Fruit fly (Drosophila melanogaster) whole organism, embryonic: ENCODE results near the gene CG11975.

Source experiments
- CG1024 ChIP-seq: fragments of 200-800 bp; sonication (Bioruptor generic); IDR thresholded peaks from 2 replicates; pipeline ENCODE4 v1.3.6; 2022; ENCODE audit warnings: missing biosample characterization, missing genetic modification characterization
- CG10267 ChIP-seq: fragments of 200-800 bp; sonication (Bioruptor generic); optimal IDR thresholded peaks from 2 replicates; lab custom pipeline; 2018; ENCODE audit warnings: missing biosample characterization, mild to moderate bottlenecking, missing genetic modification characterization, moderate library complexity
- CG11247 ChIP-seq: fragments of 200-800 bp; sonication (Bioruptor generic); IDR thresholded peaks from 2 replicates; pipeline ENCODE4 v1.3.6; 2022; ENCODE audit warnings: missing biosample characterization, missing genetic modification characterization
- CG12071 ChIP-seq: fragments of 200-800 bp; sonication (Bioruptor generic); optimal IDR thresholded peaks from 3 replicates; lab custom pipeline; 2018; ENCODE audit warnings: missing biosample characterization, mild to moderate bottlenecking, missing genetic modification characterization
- CG12299 ChIP-seq: fragments of 200-800 bp; sonication (Bioruptor generic); optimal IDR thresholded peaks from 2 replicates; lab custom pipeline; 2018; ENCODE audit warnings: missing biosample characterization, mild to moderate bottlenecking, missing genetic modification characterization
- CG1603 ChIP-seq: fragments of 200-800 bp; sonication (Bioruptor generic); optimal IDR thresholded peaks from 2 replicates; lab custom pipeline; 2019; ENCODE audit warnings: missing biosample characterization, mild to moderate bottlenecking, missing genetic modification characterization, moderate library complexity
- CG17359 ChIP-seq: fragments of 200-800 bp; sonication (Bioruptor generic); optimal IDR thresholded peaks from 3 replicates; lab custom pipeline; 2018; ENCODE audit warnings: missing biosample characterization, mild to moderate bottlenecking, missing genetic modification characterization, moderate library complexity
- CG17385 ChIP-seq: fragments of 200-800 bp; sonication (Bioruptor generic); optimal IDR thresholded peaks from 3 replicates; lab custom pipeline; 2018; ENCODE audit warnings: missing biosample characterization, mild to moderate bottlenecking, missing genetic modification characterization
- CG2712 ChIP-seq: fragments of 200-800 bp; optimal IDR thresholded peaks from 3 replicates; lab custom pipeline; 2019; ENCODE audit warnings: missing biosample characterization, mild to moderate bottlenecking, missing genetic modification characterization, moderate library complexity
- CG31441 ChIP-seq: fragments of 200-800 bp; sonication (Bioruptor generic); IDR thresholded peaks from 2 replicates; pipeline ENCODE4 v1.3.6; 2022; ENCODE audit warnings: missing biosample characterization, missing genetic modification characterization
- CG3726 ChIP-seq: fragments of 200-800 bp; sonication (Bioruptor generic); IDR thresholded peaks from 3 replicates; pipeline ENCODE4, ENCODE4 v1.3.6; 2022; ENCODE audit warnings: missing biosample characterization, missing genetic modification characterization
- CG6175 ChIP-seq: fragments of 200-800 bp; sonication (Bioruptor generic); IDR thresholded peaks from 3 replicates; pipeline ENCODE4 v1.3.6; 2022; ENCODE audit warnings: missing biosample characterization, missing genetic modification characterization
- CG6765 ChIP-seq: fragments of 200-800 bp; sonication (Bioruptor generic); optimal IDR thresholded peaks from 3 replicates; lab custom pipeline; 2017; ENCODE audit warnings: missing biosample characterization, mild to moderate bottlenecking, missing genetic modification characterization
- CG8478 ChIP-seq: fragments of >200 bp; optimal IDR thresholded peaks from 2 replicates; lab custom pipeline; 2018
- CG9437 ChIP-seq: fragments of 200-800 bp; sonication (Bioruptor generic); optimal IDR thresholded peaks from 2 replicates; lab custom pipeline; 2018; ENCODE audit warnings: missing biosample characterization, mild to moderate bottlenecking, missing genetic modification characterization
- D19B ChIP-seq: fragments of 200-800 bp; sonication (Bioruptor generic); optimal IDR thresholded peaks from 2 replicates; lab custom pipeline; 2017; ENCODE audit warnings: missing biosample characterization, mild to moderate bottlenecking, missing genetic modification characterization
- Dek ChIP-seq: fragments of 200-800 bp; sonication (Bioruptor generic); optimal IDR thresholded peaks from 3 replicates; lab custom pipeline; 2019; ENCODE audit warnings: missing biosample characterization, mild to moderate bottlenecking, missing genetic modification characterization, moderate library complexity
- Doc3 ChIP-seq: fragments of 200-800 bp; sonication (Bioruptor generic); IDR thresholded peaks from 3 replicates; pipeline ENCODE4 v1.3.6; 2022; ENCODE audit warnings: missing biosample characterization, missing genetic modification characterization; ENCODE audit not compliant: partially characterized antibody
- Fer2 ChIP-seq: fragments of 200-800 bp; sonication (Bioruptor generic); optimal IDR thresholded peaks from 2 replicates; lab custom pipeline; 2018; ENCODE audit warnings: missing biosample characterization, mild to moderate bottlenecking, missing genetic modification characterization, moderate library complexity
- HHEX ChIP-seq: fragments of 200-800 bp; sonication (Bioruptor generic); optimal IDR thresholded peaks from 3 replicates; lab custom pipeline; 2017; ENCODE audit warnings: missing biosample characterization, mild to moderate bottlenecking, missing genetic modification characterization, missing genetic modification reagents
- HmgD ChIP-seq: fragments of 200-800 bp; sonication (Bioruptor generic); optimal IDR thresholded peaks from 3 replicates; lab custom pipeline; 2016; ENCODE audit warnings: missing biosample characterization, missing genetic modification characterization
- Med ChIP-seq: fragments of 200-800 bp; sonication (Bioruptor generic); peaks from one replicate; lab custom pipeline; 2016; ENCODE audit warnings: missing biosample characterization, missing genetic modification characterization, mild to moderate bottlenecking, inconsistent platforms, moderate library complexity
- Meics ChIP-seq: fragments of 200-800 bp; sonication (Bioruptor generic); optimal IDR thresholded peaks from 2 replicates; lab custom pipeline; 2017; ENCODE audit warnings: missing biosample characterization, mild to moderate bottlenecking, missing genetic modification characterization
- Mrtf ChIP-seq: fragments of 200-800 bp; sonication (Bioruptor generic); IDR thresholded peaks from 3 replicates; pipeline ENCODE4 v1.3.6; 2022; ENCODE audit warnings: missing biosample characterization, missing genetic modification characterization
- Nf-YC ChIP-seq: fragments of 200-800 bp; optimal IDR thresholded peaks from 3 replicates; lab custom pipeline; 2019; ENCODE audit warnings: missing biosample characterization, mild to moderate bottlenecking, missing genetic modification characterization, moderate library complexity
- Oli ChIP-seq: fragments of 200-800 bp; sonication (Bioruptor generic); optimal IDR thresholded peaks from 2 replicates; lab custom pipeline; 2018; ENCODE audit warnings: missing biosample characterization, mild to moderate bottlenecking, missing genetic modification characterization, moderate library complexity
- Xrp1 ChIP-seq: fragments of 200-800 bp; sonication (Bioruptor generic); IDR thresholded peaks from 2 replicates; pipeline ENCODE4 v1.3.6; 2022; ENCODE audit warnings: missing biosample characterization, missing genetic modification characterization
- aop ChIP-seq: fragments of 200-800 bp; sonication (Bioruptor generic); IDR thresholded peaks from 2 replicates; pipeline ENCODE4 v1.3.6; 2022; ENCODE audit warnings: missing biosample characterization, missing genetic modification characterization
- ara ChIP-seq: fragments of 200-800 bp; sonication (Bioruptor generic); IDR thresholded peaks from 2 replicates; pipeline ENCODE4 v1.3.6; 2022; ENCODE audit warnings: missing biosample characterization, missing genetic modification characterization
- bcd ChIP-seq: fragments of 200-800 bp; sonication (Bioruptor generic); optimal IDR thresholded peaks from 2 replicates; lab custom pipeline; 2017; ENCODE audit warnings: missing biosample characterization, mild to moderate bottlenecking, missing genetic modification characterization
- chinmo ChIP-seq: fragments of 200-800 bp; sonication (Bioruptor generic); IDR thresholded peaks from 4 replicates; pipeline ENCODE4 v1.3.6; 2022; ENCODE audit warnings: missing biosample characterization, missing genetic modification characterization; ENCODE audit not compliant: partially characterized antibody
- dan ChIP-seq: fragments of 200-800 bp; sonication (Bioruptor generic); IDR thresholded peaks from 2 replicates; pipeline ENCODE4 v1.3.6; 2022; ENCODE audit warnings: missing biosample characterization, missing genetic modification characterization
- emc ChIP-seq: fragments of 200-800 bp; sonication (Bioruptor generic); optimal IDR thresholded peaks from 2 replicates; lab custom pipeline; 2016; ENCODE audit warnings: missing biosample characterization, missing genetic modification characterization
- ems ChIP-seq: fragments of 200-800 bp; sonication (Bioruptor generic); optimal IDR thresholded peaks from 3 replicates; lab custom pipeline; 2016; ENCODE audit warnings: missing biosample characterization, missing genetic modification characterization
- fd3F ChIP-seq: fragments of 200-800 bp; sonication (Bioruptor generic); optimal IDR thresholded peaks from 2 replicates; lab custom pipeline; 2018; ENCODE audit warnings: missing biosample characterization, mild to moderate bottlenecking, missing genetic modification characterization, moderate library complexity
- fru ChIP-seq: fragments of >200 bp; optimal IDR thresholded peaks from 2 replicates; lab custom pipeline; 2017
- gfzf ChIP-seq: fragments of 200-800 bp; sonication (Bioruptor generic); optimal IDR thresholded peaks from 2 replicates; lab custom pipeline; 2016; ENCODE audit warnings: missing biosample characterization, mild to moderate bottlenecking, missing genetic modification characterization, moderate library complexity
- her ChIP-seq: fragments of 200-800 bp; sonication (Bioruptor generic); optimal IDR thresholded peaks from 2 replicates; lab custom pipeline; 2016; ENCODE audit warnings: missing biosample characterization, missing genetic modification characterization
- lab ChIP-seq: fragments of 200-800 bp; sonication (Bioruptor generic); optimal IDR thresholded peaks from 3 replicates; lab custom pipeline; 2017; ENCODE audit warnings: missing biosample characterization, missing genetic modification characterization, mild to moderate bottlenecking, moderate library complexity, missing genetic modification reagents
- nerfin-2 ChIP-seq: fragments of 200-800 bp; sonication (Bioruptor generic); IDR thresholded peaks from 2 replicates; pipeline ENCODE4 v1.3.6; 2022; ENCODE audit warnings: missing biosample characterization, missing genetic modification characterization; ENCODE audit not compliant: partially characterized antibody
- peb ChIP-seq: fragments of 200-800 bp; sonication (Bioruptor generic); IDR thresholded peaks from 2 replicates; pipeline ENCODE4 v1.3.6; 2022; ENCODE audit warnings: missing biosample characterization, missing genetic modification characterization
- psq ChIP-seq: fragments of 200-800 bp; sonication (Bioruptor generic); optimal IDR thresholded peaks from 2 replicates; lab custom pipeline; 2017; ENCODE audit warnings: missing biosample characterization, missing genetic modification characterization
- run ChIP-seq: fragments of 200-800 bp; sonication (Bioruptor generic); optimal IDR thresholded peaks from 3 replicates; lab custom pipeline; 2018; ENCODE audit warnings: missing biosample characterization, mild to moderate bottlenecking, missing genetic modification characterization
- salm ChIP-seq: fragments of 200-800 bp; sonication (Bioruptor generic); optimal IDR thresholded peaks from 2 replicates; lab custom pipeline; 2018; ENCODE audit warnings: missing biosample characterization, mild to moderate bottlenecking, missing genetic modification characterization
- sim ChIP-seq: fragments of 200-800 bp; sonication (Bioruptor generic); IDR thresholded peaks from 2 replicates; pipeline ENCODE4 v1.3.6; 2022; ENCODE audit warnings: missing biosample characterization, missing genetic modification characterization
- sug ChIP-seq: fragments of 200-800 bp; optimal IDR thresholded peaks from 2 replicates; lab custom pipeline; 2019; ENCODE audit warnings: missing biosample characterization, mild to moderate bottlenecking, missing genetic modification characterization, moderate library complexity
- tap ChIP-seq: fragments of 200-800 bp; optimal IDR thresholded peaks from 3 replicates; lab custom pipeline; 2019; ENCODE audit warnings: missing biosample characterization, mild to moderate bottlenecking, missing genetic modification characterization, moderate library complexity
- tna ChIP-seq: fragments of 200-800 bp; sonication (Bioruptor generic); IDR thresholded peaks from 2 replicates; pipeline ENCODE4 v1.3.6; 2022; ENCODE audit warnings: missing biosample characterization, missing genetic modification characterization; ENCODE audit not compliant: partially characterized antibody
- trem ChIP-seq: fragments of 200-800 bp; optimal IDR thresholded peaks from 3 replicates; lab custom pipeline; 2019; ENCODE audit warnings: missing biosample characterization, mild to moderate bottlenecking, missing genetic modification characterization, moderate library complexity
- vnd ChIP-seq: fragments of 200-800 bp; sonication (Bioruptor generic); IDR thresholded peaks from 3 replicates; pipeline ENCODE4 v1.3.6; 2022; ENCODE audit warnings: missing biosample characterization, missing genetic modification characterization; ENCODE audit not compliant: partially characterized antibody
- zen2 ChIP-seq: fragments of 200-800 bp; sonication (Bioruptor generic); IDR thresholded peaks from 3 replicates; pipeline ENCODE4 v1.3.6; 2022; ENCODE audit warnings: missing biosample characterization, missing genetic modification characterization; ENCODE audit not compliant: partially characterized antibody
- zfh1 ChIP-seq: fragments of 200-800 bp; sonication (Bioruptor generic); IDR thresholded peaks from 3 replicates; pipeline ENCODE4 v1.3.6; 2022; ENCODE audit warnings: missing biosample characterization, missing genetic modification characterization

The CG11975 gene

dm6 chr3R:8960329-8960728 is 32.7 kb upstream of the CG11975 start (continued):
- no peak for TF ChIP-seq CG1024 (GFP tag; lab: Robert Waterston, UW)
- no peak for TF ChIP-seq CG11247 (GFP tag; lab: Robert Waterston, UW)
- TF ChIP-seq CG17385 = peak; percentile 54
- TF ChIP-seq tna = no peak
- peak; percentile 50 for TF ChIP-seq salm (tag; lab: Kevin White, UChicago)
- TF ChIP-seq D19B = no peak
- TF ChIP-seq CG17359 (tag; lab: Kevin White, UChicago) = peak; percentile 79
- TF ChIP-seq emc (GFP tag; lab: Kevin White, UChicago) = no peak
- TF ChIP-seq ara (GFP tag; lab: Robert Waterston, UW) = no peak
- TF ChIP-seq Oli (tag; lab: Kevin White, UChicago) = peak; percentile 76
- peak; percentile 38 for TF ChIP-seq lab (GFP tag; lab: Kevin White, UChicago)
- peak; percentile 70 for TF ChIP-seq tap (tag; lab: Kevin White, UChicago)
- no peak for TF ChIP-seq Fer2 (tag; lab: Kevin White, UChicago)
- peak; percentile 2 for TF ChIP-seq CG12299 (tag; lab: Kevin White, UChicago)
- TF ChIP-seq CG3726 (GFP tag; lab: Robert Waterston, UW) = no peak
- no peak for TF ChIP-seq CG8478 (lab: Kevin White, UChicago)
- peak; percentile 83 for TF ChIP-seq CG31441 (GFP tag; lab: Robert Waterston, UW)
- no peak for TF ChIP-seq fru
- TF ChIP-seq fd3F = peak; percentile 35
- no peak for TF ChIP-seq CG6175 (GFP tag; lab: Robert Waterston, UW)
- no peak for TF ChIP-seq sim
- TF ChIP-seq psq (GFP tag; lab: Kevin White, UChicago) = no peak
- TF ChIP-seq CG1603 (tag; lab: Kevin White, UChicago) = no peak
- no peak for TF ChIP-seq Nf-YC (tag; lab: Kevin White, UChicago)
- no peak for TF ChIP-seq dan (GFP tag; lab: Robert Waterston, UW)
- peak; percentile 44 for TF ChIP-seq trem (tag; lab: Kevin White, UChicago)
- TF ChIP-seq ems = no peak
- peak; percentile 77 for TF ChIP-seq CG2712
- no peak for TF ChIP-seq aop (GFP tag; lab: Robert Waterston, UW)
- TF ChIP-seq bcd (GFP tag; lab: Kevin White, UChicago) = peak; percentile 51
- TF ChIP-seq zfh1 (GFP tag; lab: Robert Waterston, UW) = 0 out of 3 replicates have a peak, but pooled peaks have one; percentile 28
- peak; percentile 46 for TF ChIP-seq HHEX (GFP tag; lab: Kevin White, UChicago)
- TF ChIP-seq Dek (tag; lab: Kevin White, UChicago) = peak; percentile 26
- no peak for TF ChIP-seq Mrtf (GFP tag; lab: Robert Waterston, UW)
- no peak for TF ChIP-seq chinmo (GFP tag; lab: Robert Waterston, UW)
- no peak for TF ChIP-seq zen2
- peak; percentile 41 for TF ChIP-seq Meics (GFP tag; lab: Kevin White, UChicago)
- TF ChIP-seq sug (tag; lab: Kevin White, UChicago) = no peak
- TF ChIP-seq run (tag; lab: Kevin White, UChicago) = peak; percentile 47
- TF ChIP-seq Med (GFP tag; lab: Kevin White, UChicago) = no peak
- TF ChIP-seq nerfin-2 (GFP tag; lab: Robert Waterston, UW) = no peak
- peak; percentile 58 for TF ChIP-seq CG9437 (GFP tag; lab: Kevin White, UChicago)
- TF ChIP-seq gfzf = no peak
- peak; percentile 62; the same call in 1 of the 2 replicates for TF ChIP-seq Xrp1 (GFP tag; lab: Robert Waterston, UW)
- TF ChIP-seq HmgD (GFP tag; lab: Kevin White, UChicago) = no peak
- no peak for TF ChIP-seq her (GFP tag; lab: Kevin White, UChicago)
- TF ChIP-seq vnd (GFP tag; lab: Robert Waterston, UW) = no peak
- TF ChIP-seq CG12071 (GFP tag; lab: Kevin White, UChicago) = no peak
- TF ChIP-seq CG10267 = peak; percentile 56
- no peak for TF ChIP-seq CG6765 (GFP tag; lab: Kevin White, UChicago)
- TF ChIP-seq Doc3 (GFP tag; lab: Robert Waterston, UW) = no peak
- TF ChIP-seq peb (GFP tag; lab: Robert Waterston, UW) = 0 out of 2 replicates have a peak, but pooled peaks have one; percentile 30
